Fruit fly (Drosophila melanogaster) whole organism, embryonic: ENCODE results near the gene Tsp74F.

Source experiments
- Atf3 ChIP-seq: fragments of 200-800 bp; sonication (Bioruptor generic); optimal IDR thresholded peaks from 3 replicates; lab custom pipeline; 2016; ENCODE audit warnings: missing biosample characterization, missing genetic modification characterization
- CG10209 ChIP-seq: fragments of 200-800 bp; sonication (Bioruptor generic); optimal IDR thresholded peaks from 3 replicates; lab custom pipeline; 2017; ENCODE audit warnings: missing biosample characterization, mild to moderate bottlenecking, missing genetic modification characterization, missing genetic modification reagents
- CG1024 ChIP-seq: fragments of 200-800 bp; sonication (Bioruptor generic); IDR thresholded peaks from 2 replicates; pipeline ENCODE4 v1.3.6; 2022; ENCODE audit warnings: missing biosample characterization, missing genetic modification characterization
- CG11085 ChIP-seq: fragments of 200-800 bp; sonication (Bioruptor generic); IDR thresholded peaks from 2 replicates; pipeline ENCODE4 v1.3.6; 2022; ENCODE audit warnings: missing biosample characterization, missing genetic modification characterization
- CG11093 ChIP-seq: fragments of 200-800 bp; sonication (Bioruptor generic); IDR thresholded peaks from 3 replicates; pipeline ENCODE4 v1.3.6; 2022; ENCODE audit warnings: missing biosample characterization, missing genetic modification characterization
- CG12236 ChIP-seq: fragments of 200-800 bp; sonication (Bioruptor generic); optimal IDR thresholded peaks from 2 replicates; lab custom pipeline; 2016; ENCODE audit warnings: missing biosample characterization, missing genetic modification characterization
- CG13624 ChIP-seq: fragments of 200-800 bp; sonication (Bioruptor generic); optimal IDR thresholded peaks from 2 replicates; lab custom pipeline; 2016; ENCODE audit warnings: missing biosample characterization, missing genetic modification characterization
- CG13775 ChIP-seq: fragments of 200-800 bp; sonication (Bioruptor generic); optimal IDR thresholded peaks from 3 replicates; lab custom pipeline; 2017; ENCODE audit warnings: missing biosample characterization, mild to moderate bottlenecking, missing genetic modification characterization
- CG14441 ChIP-seq: fragments of 200-800 bp; sonication (Bioruptor generic); IDR thresholded peaks from 2 replicates; pipeline ENCODE4 v1.3.6; 2022; ENCODE audit warnings: missing biosample characterization, missing genetic modification characterization
- CG14667 ChIP-seq: fragments of 200-800 bp; sonication (Bioruptor generic); IDR thresholded peaks from 2 replicates; pipeline ENCODE4 v1.3.6; 2022; ENCODE audit warnings: missing biosample characterization, missing genetic modification characterization
- CG15269 ChIP-seq: fragments of 200-800 bp; sonication (Bioruptor generic); optimal IDR thresholded peaks from 2 replicates; lab custom pipeline; 2018; ENCODE audit warnings: missing biosample characterization, mild to moderate bottlenecking, missing genetic modification characterization, moderate library complexity
- CG17186 ChIP-seq: fragments of 200-800 bp; sonication (Bioruptor generic); optimal IDR thresholded peaks from 3 replicates; lab custom pipeline; 2017; ENCODE audit warnings: missing biosample characterization, missing genetic modification reagents, missing genetic modification characterization
- CG17385 ChIP-seq: fragments of 200-800 bp; sonication (Bioruptor generic); optimal IDR thresholded peaks from 3 replicates; lab custom pipeline; 2018; ENCODE audit warnings: missing biosample characterization, mild to moderate bottlenecking, missing genetic modification characterization
- CG2120 ChIP-seq: fragments of 200-800 bp; sonication (Bioruptor generic); optimal IDR thresholded peaks from 3 replicates; lab custom pipeline; 2016; ENCODE audit warnings: missing biosample characterization, missing genetic modification characterization
- CG43689 ChIP-seq: fragments of 200-800 bp; sonication (Bioruptor generic); IDR thresholded peaks from 2 replicates; pipeline ENCODE4 v1.3.6; 2022; ENCODE audit warnings: missing biosample characterization, missing genetic modification characterization
- CG4854 ChIP-seq: fragments of 200-800 bp; sonication (Bioruptor generic); optimal IDR thresholded peaks from 2 replicates; lab custom pipeline; 2016; ENCODE audit warnings: missing biosample characterization, missing genetic modification characterization, inconsistent platforms
- CG6854 ChIP-seq: fragments of 200-800 bp; sonication (Bioruptor generic); optimal IDR thresholded peaks from 3 replicates; lab custom pipeline; 2017; ENCODE audit warnings: missing biosample characterization, mild to moderate bottlenecking, missing genetic modification characterization
- CG7839 ChIP-seq: fragments of 200-800 bp; sonication (Bioruptor generic); optimal IDR thresholded peaks from 3 replicates; lab custom pipeline; 2018; ENCODE audit warnings: missing biosample characterization, mild to moderate bottlenecking, missing genetic modification characterization, moderate library complexity
- CG8359 ChIP-seq: fragments of 200-800 bp; sonication (Bioruptor generic); optimal IDR thresholded peaks from 2 replicates; lab custom pipeline; 2017; ENCODE audit warnings: missing biosample characterization, mild to moderate bottlenecking, missing genetic modification characterization, borderline replicate concordance
- CG8388 ChIP-seq: fragments of 200-800 bp; sonication (Bioruptor generic); optimal IDR thresholded peaks from 2 replicates; lab custom pipeline; 2019; ENCODE audit warnings: missing biosample characterization, mild to moderate bottlenecking, missing genetic modification characterization, moderate library complexity
- CG8478 ChIP-seq: fragments of >200 bp; optimal IDR thresholded peaks from 2 replicates; lab custom pipeline; 2018
- CG9932 ChIP-seq: fragments of 200-800 bp; sonication (Bioruptor generic); IDR thresholded peaks from 2 replicates; pipeline ENCODE4 v1.3.6; 2022; ENCODE audit warnings: missing biosample characterization, missing genetic modification characterization
- CkIIα-i1 ChIP-seq: fragments of 200-800 bp; sonication (Bioruptor generic); IDR thresholded peaks from 2 replicates; pipeline ENCODE4 v1.3.6; 2022; ENCODE audit warnings: missing biosample characterization, missing genetic modification characterization
- Dbx ChIP-seq: fragments of 200-800 bp; sonication (Bioruptor generic); IDR thresholded peaks from 3 replicates; pipeline ENCODE4 v1.3.6; 2022; ENCODE audit warnings: missing biosample characterization, missing genetic modification characterization
- Dp ChIP-seq: fragments of 200-800 bp; sonication (Bioruptor generic); optimal IDR thresholded peaks from 2 replicates; lab custom pipeline; 2018; ENCODE audit warnings: missing biosample characterization, mild to moderate bottlenecking, missing genetic modification characterization, moderate library complexity
- Eip74EF ChIP-seq, 2 experiments: fragments of 200-800 bp in 1 of 2; fragments of >200 bp in 1 of 2; sonication (Bioruptor generic) in 1 of 2; optimal IDR thresholded peaks; 2 replicates each; lab custom pipeline; 2017 to 2019; ENCODE audit warnings: missing biosample characterization in 2 of 2, missing genetic modification characterization in 2 of 2, mild to moderate bottlenecking in 1 of 2, moderate library complexity in 1 of 2
- Fer3 ChIP-seq: fragments of 200-800 bp; sonication (Bioruptor generic); optimal IDR thresholded peaks from 2 replicates; lab custom pipeline; 2018; ENCODE audit warnings: missing biosample characterization, mild to moderate bottlenecking, missing genetic modification characterization, moderate library complexity
- Hey ChIP-seq: fragments of 200-800 bp; sonication (Bioruptor generic); optimal IDR thresholded peaks from 3 replicates; lab custom pipeline; 2018; ENCODE audit warnings: missing biosample characterization, mild to moderate bottlenecking, missing genetic modification characterization
- HmgZ ChIP-seq: fragments of 200-800 bp; sonication (Bioruptor generic); optimal IDR thresholded peaks from 2 replicates; lab custom pipeline; 2018; ENCODE audit warnings: missing biosample characterization, mild to moderate bottlenecking, missing genetic modification characterization
- Hr51 ChIP-seq, 2 experiments: fragments of 200-800 bp; sonication (Bioruptor generic); optimal IDR thresholded peaks; 2 replicates in 1 of 2; 3 replicates in 1 of 2; lab custom pipeline; 2016 to 2018; ENCODE audit warnings: missing biosample characterization in 2 of 2, missing genetic modification characterization in 2 of 2, mild to moderate bottlenecking in 1 of 2, moderate library complexity in 1 of 2
- Kr ChIP-seq: fragments of 200-800 bp; sonication (Bioruptor generic); optimal IDR thresholded peaks from 2 replicates; lab custom pipeline; 2017; ENCODE audit warnings: missing biosample characterization, mild to moderate bottlenecking, missing genetic modification characterization
- Max ChIP-seq: fragments of 200-800 bp; sonication (Bioruptor generic); optimal IDR thresholded peaks from 2 replicates; lab custom pipeline; 2016; ENCODE audit warnings: missing biosample characterization, mild to moderate bottlenecking, missing genetic modification characterization
- Meics ChIP-seq: fragments of 200-800 bp; sonication (Bioruptor generic); optimal IDR thresholded peaks from 2 replicates; lab custom pipeline; 2017; ENCODE audit warnings: missing biosample characterization, mild to moderate bottlenecking, missing genetic modification characterization
- NC2α ChIP-seq: fragments of 200-800 bp; sonication (Bioruptor generic); optimal IDR thresholded peaks from 2 replicates; lab custom pipeline; 2016; ENCODE audit warnings: missing biosample characterization, missing genetic modification characterization
- Xbp1 ChIP-seq: fragments of 200-800 bp; sonication (Bioruptor generic); optimal IDR thresholded peaks from 3 replicates; lab custom pipeline; 2016; ENCODE audit warnings: missing biosample characterization, mild to moderate bottlenecking, missing genetic modification characterization
- bsh ChIP-seq, 2 experiments: fragments of 200-800 bp; sonication (Bioruptor generic); optimal IDR thresholded peaks; 2 replicates each; lab custom pipeline; 2017 to 2018; ENCODE audit warnings: mild to moderate bottlenecking in 2 of 2, missing biosample characterization in 2 of 2, missing genetic modification characterization in 2 of 2, moderate library complexity in 1 of 2
- cato ChIP-seq: fragments of 200-800 bp; sonication (Bioruptor generic); optimal IDR thresholded peaks from 2 replicates; lab custom pipeline; 2016; ENCODE audit warnings: missing biosample characterization, missing genetic modification characterization, borderline replicate concordance
- dan ChIP-seq: fragments of 200-800 bp; sonication (Bioruptor generic); IDR thresholded peaks from 2 replicates; pipeline ENCODE4 v1.3.6; 2022; ENCODE audit warnings: missing biosample characterization, missing genetic modification characterization
- ewg ChIP-seq: fragments of 200-800 bp; sonication (Bioruptor generic); optimal IDR thresholded peaks from 3 replicates; lab custom pipeline; 2017; ENCODE audit warnings: mild to moderate bottlenecking, missing biosample characterization, missing genetic modification reagents, missing genetic modification characterization
- fd102C ChIP-seq: fragments of 200-800 bp; sonication (Bioruptor generic); optimal IDR thresholded peaks from 2 replicates; lab custom pipeline; 2018; ENCODE audit warnings: missing biosample characterization, mild to moderate bottlenecking, missing genetic modification characterization, moderate library complexity
- gcm ChIP-seq: fragments of 200-800 bp; sonication (Bioruptor generic); optimal IDR thresholded peaks from 2 replicates; lab custom pipeline; 2019; ENCODE audit warnings: missing biosample characterization, mild to moderate bottlenecking, missing genetic modification characterization, moderate library complexity
- klu ChIP-seq: fragments of 200-800 bp; sonication (Bioruptor generic); IDR thresholded peaks from 2 replicates; pipeline ENCODE4 v1.3.6; 2022; ENCODE audit warnings: missing biosample characterization, missing genetic modification characterization
- lab ChIP-seq: fragments of 200-800 bp; sonication (Bioruptor generic); optimal IDR thresholded peaks from 3 replicates; lab custom pipeline; 2017; ENCODE audit warnings: missing biosample characterization, missing genetic modification characterization, mild to moderate bottlenecking, moderate library complexity, missing genetic modification reagents
- pum ChIP-seq: fragments of 200-800 bp; sonication (Bioruptor generic); optimal IDR thresholded peaks from 2 replicates; lab custom pipeline; 2016; ENCODE audit warnings: missing biosample characterization, missing genetic modification characterization
- row ChIP-seq: fragments of 200-800 bp; sonication (Bioruptor generic); IDR thresholded peaks from 3 replicates; pipeline ENCODE4 v1.3.6; 2022; ENCODE audit warnings: missing biosample characterization, missing genetic modification characterization
- slbo ChIP-seq: fragments of 200-800 bp; sonication (Bioruptor generic); IDR thresholded peaks from 2 replicates; pipeline ENCODE4 v1.3.6; 2022; ENCODE audit warnings: missing biosample characterization, missing genetic modification characterization
- slou ChIP-seq: fragments of 200-800 bp; sonication (Bioruptor generic); optimal IDR thresholded peaks from 3 replicates; lab custom pipeline; 2016; ENCODE audit warnings: missing biosample characterization, missing genetic modification characterization
- vnd ChIP-seq: fragments of 200-800 bp; sonication (Bioruptor generic); IDR thresholded peaks from 3 replicates; pipeline ENCODE4 v1.3.6; 2022; ENCODE audit warnings: missing biosample characterization, missing genetic modification characterization; ENCODE audit not compliant: partially characterized antibody
- yki ChIP-seq: fragments of >200 bp; optimal IDR thresholded peaks from 3 replicates; lab custom pipeline; 2018

Gene Tsp74F

dm6 chr3L:17842892-17843703 lies 52.6 kb downstream of the Tsp74F start, which contains the start of gene CG5567 (continued):
- TF ChIP-seq slbo (GFP tag; lab: Robert Waterston, UW) = 0 out of 2 replicates have a peak, but pooled peaks have one; percentile 36
- no peak for TF ChIP-seq CG11093
- no peak for TF ChIP-seq fd102C
- no peak for TF ChIP-seq Atf3
- TF ChIP-seq Kr = no peak
- TF ChIP-seq Meics = peak; percentile 34
- no peak for TF ChIP-seq gcm (GFP tag; lab: Kevin White, UChicago)
- TF ChIP-seq Max (GFP tag; lab: Kevin White, UChicago) = no peak
- peak; percentile 42 for TF ChIP-seq lab (GFP tag; lab: Kevin White, UChicago)
- TF ChIP-seq Xbp1 (GFP tag; lab: Kevin White, UChicago) = peak; percentile 2
- peak; percentile 30 for TF ChIP-seq Fer3 (tag; lab: Kevin White, UChicago)
- TF ChIP-seq HmgZ (tag; lab: Kevin White, UChicago) = peak; percentile 22
- no peak for TF ChIP-seq CG43689 (GFP tag; lab: Robert Waterston, UW)
- no peak for TF ChIP-seq dan (GFP tag; lab: Robert Waterston, UW)
- no peak for TF ChIP-seq CG12236 (GFP tag; lab: Kevin White, UChicago)
- no peak for TF ChIP-seq klu (GFP tag; lab: Robert Waterston, UW)
- no peak for TF ChIP-seq CkIIα-i1 (GFP tag; lab: Robert Waterston, UW)
- no peak for TF ChIP-seq CG8478
- TF ChIP-seq row (GFP tag; lab: Robert Waterston, UW) = peak; percentile 87
- no peak for TF ChIP-seq CG8388
- no peak for TF ChIP-seq slou (GFP tag; lab: Kevin White, UChicago)
- TF ChIP-seq CG7839 (tag; lab: Kevin White, UChicago) = peak; percentile 42
- TF ChIP-seq CG9932 (GFP tag; lab: Robert Waterston, UW) = no peak
- no peak for TF ChIP-seq pum (GFP tag; lab: Kevin White, UChicago)
- TF ChIP-seq vnd (GFP tag; lab: Robert Waterston, UW) = no peak
- no peak for TF ChIP-seq CG14667 (GFP tag; lab: Robert Waterston, UW)
- TF ChIP-seq CG11085 (GFP tag; lab: Robert Waterston, UW) = no peak
- no peak for TF ChIP-seq CG1024 (GFP tag; lab: Robert Waterston, UW)
- TF ChIP-seq bsh (GFP tag; optimal IDR thresholded peaks at IDR 0.05; lab: Kevin White, UChicago) = peak in 1 of 2 experiments; percentile 23
- no peak for TF ChIP-seq ewg (GFP tag; lab: Kevin White, UChicago)
- TF ChIP-seq Dbx (GFP tag; lab: Robert Waterston, UW) = no peak
- TF ChIP-seq cato = no peak
- TF ChIP-seq CG8359 (GFP tag; lab: Kevin White, UChicago) = no peak
- no peak for TF ChIP-seq NC2α
- TF ChIP-seq CG17186 (GFP tag; lab: Kevin White, UChicago) = no peak
- TF ChIP-seq CG13624 (GFP tag; lab: Kevin White, UChicago) = peak; percentile 56
- no peak for TF ChIP-seq CG6854
- peak; percentile 86 for TF ChIP-seq Dp
- peak; percentile 22 for TF ChIP-seq CG13775
- TF ChIP-seq Hr51 (GFP tag; optimal IDR thresholded peaks at IDR 0.05; lab: Kevin White, UChicago) = peak in 1 of 2 experiments; percentile 10
- no peak for TF ChIP-seq Eip74EF (GFP tag; optimal IDR thresholded peaks at IDR 0.05; lab: Kevin White, UChicago)
- no peak for TF ChIP-seq yki
- TF ChIP-seq Hey (tag; lab: Kevin White, UChicago) = no peak
- no peak for TF ChIP-seq CG4854 (GFP tag; lab: Kevin White, UChicago)
- TF ChIP-seq CG14441 (GFP tag; lab: Robert Waterston, UW) = no peak
- TF ChIP-seq CG17385 = peak; percentile 18
- TF ChIP-seq CG10209 (GFP tag; lab: Kevin White, UChicago) = no peak
- peak; percentile 29 for TF ChIP-seq CG15269 (tag; lab: Kevin White, UChicago)
- peak; percentile 58 for TF ChIP-seq CG2120 (GFP tag; lab: Kevin White, UChicago)
